Worm (Caenorhabditis elegans) whole organism, midembryonic: ENCODE data around the gene F18E9.8.

ENCODE experiments used
- T22C8.4 ChIP-seq: fragments of 200-800 bp; sonication (Bioruptor generic); IDR thresholded peaks from 2 replicates; pipeline ENCODE4 v1.3.6; 2022; ENCODE audit warnings: missing genetic modification characterization, missing compliant biosample characterization
- cog-1 ChIP-seq: sonication (generic microtip); optimal IDR thresholded peaks from 2 replicates; lab custom pipeline; 2016; ENCODE audit warnings: missing genetic modification characterization, missing compliant biosample characterization
- flt-1 ChIP-seq: fragments of 200-800 bp; sonication (Bioruptor generic); IDR thresholded peaks from 2 replicates; pipeline ENCODE4 v1.3.6; 2022; ENCODE audit warnings: missing genetic modification characterization, missing compliant biosample characterization
- klf-2 ChIP-seq: fragments of 200-800 bp; sonication (Bioruptor generic); conservative IDR thresholded peaks from 2 replicates; pipeline ENCODE4 v1.3.6; 2022; ENCODE audit warnings: missing genetic modification reagents, missing genetic modification characterization, missing compliant biosample characterization
- med-1 ChIP-seq: sonication (generic microtip); optimal IDR thresholded peaks from 2 replicates; lab custom pipeline; 2017; ENCODE audit warnings: missing genetic modification characterization, mild to moderate bottlenecking, missing compliant biosample characterization, antibody characterized with exemption, missing genetic modification reagents; ENCODE audit not compliant: insufficient read depth
- ref-1 ChIP-seq: fragments of 200-800 bp; sonication (Bioruptor generic); conservative IDR thresholded peaks from 2 replicates; pipeline ENCODE4 v1.3.6; 2022; ENCODE audit warnings: missing genetic modification reagents, missing genetic modification characterization, missing compliant biosample characterization
- tab-1 ChIP-seq: fragments of 200-800 bp; sonication (Bioruptor generic); IDR thresholded peaks from 2 replicates; pipeline ENCODE4 v1.3.6; 2022; ENCODE audit warnings: missing genetic modification characterization, missing compliant biosample characterization
- ztf-23 ChIP-seq: fragments of 200-800 bp; sonication (Bioruptor generic); IDR thresholded peaks from 2 replicates; pipeline ENCODE4 v1.3.6; 2022; ENCODE audit warnings: missing genetic modification reagents, missing genetic modification characterization, missing compliant biosample characterization
- ztf-29 ChIP-seq: fragments of 200-800 bp; sonication (Bioruptor generic); IDR thresholded peaks from 2 replicates; pipeline ENCODE4 v1.3.6; 2022; ENCODE audit warnings: missing genetic modification reagents, missing genetic modification characterization, missing compliant biosample characterization

The F18E9.8 gene

DNA sequence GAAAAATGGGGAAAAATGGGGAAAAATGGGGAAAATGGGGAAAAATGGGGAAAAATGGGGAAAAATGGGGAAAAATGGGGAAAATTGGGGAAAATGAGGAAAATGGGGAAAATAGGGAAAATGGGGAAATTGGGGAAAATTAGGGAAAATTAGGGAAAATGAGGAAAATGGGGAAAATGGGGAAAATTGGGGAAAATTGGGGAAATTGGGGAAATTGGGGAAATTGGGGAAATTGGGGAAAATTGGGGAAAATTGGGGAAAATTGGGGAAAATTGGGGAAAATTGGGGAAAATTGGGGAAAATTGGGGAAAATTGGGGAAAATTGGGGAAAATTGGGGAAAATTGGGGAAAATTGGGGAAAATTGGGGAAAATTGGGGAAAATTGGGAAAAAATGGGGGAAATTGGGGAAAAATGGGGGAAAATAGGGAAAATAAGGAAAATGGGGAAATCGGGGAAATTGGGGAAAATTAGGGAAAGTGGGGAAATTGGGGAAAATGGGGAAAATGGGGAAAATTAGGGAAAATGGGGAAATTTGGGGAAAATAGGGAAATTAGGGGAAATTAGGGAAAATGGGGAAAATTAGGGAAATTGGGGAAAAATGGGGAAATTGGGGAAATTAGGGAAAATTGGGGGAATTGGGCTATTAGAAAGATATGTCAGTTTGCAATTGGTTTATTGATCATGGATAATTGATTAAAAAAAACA is 21.5 kb upstream of the F18E9.8 start:
- TF ChIP-seq cog-1 (no peak), ztf-23 (GFP tag; lab: Robert Waterston, UW) (peak; percentile 81), flt-1 (GFP tag; lab: Robert Waterston, UW) (peak; percentile 56), klf-2 (GFP tag; lab: Robert Waterston, UW) (peak; percentile 74), tab-1 (0 out of 2 replicates have a peak, but pooled peaks have one; percentile 6), ref-1 (GFP tag; lab: Robert Waterston, UW) (0 out of 2 replicates have a peak, but pooled peaks have one; percentile 7), med-1 (GFP tag; lab: Kevin White, UChicago) (no peak), T22C8.4 (GFP tag; lab: Robert Waterston, UW) (peak; percentile 9; the same call in 1 of the 2 replicates), ztf-29 (peak; percentile 51; the same call in 1 of the 2 replicates)

DNA sequence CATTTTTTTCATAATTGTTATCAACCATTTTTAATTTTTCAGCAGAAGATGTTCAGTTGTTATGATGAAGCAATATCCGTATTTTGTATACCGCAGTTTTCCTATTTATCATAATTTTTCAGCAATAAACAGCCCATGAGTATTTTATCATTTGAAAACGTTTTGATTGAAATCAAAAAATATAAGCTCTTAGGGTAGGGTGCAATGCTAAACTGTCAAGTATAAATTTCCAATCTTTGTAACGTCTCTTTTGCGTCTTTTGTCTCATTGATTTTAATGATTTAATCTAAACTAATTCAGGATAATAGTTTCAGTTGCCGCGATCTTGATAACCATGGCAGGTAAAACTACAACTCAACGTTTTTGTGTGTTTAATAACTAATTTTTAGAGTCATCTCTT is 19.9 kb upstream of the F18E9.8 start, which contains the start of gene F18E9.1:
TSS of gene F18E9.1 (plus strand) at position 301 of the 400 bp plus-strand sequence.
- TF ChIP-seq cog-1: no peak
- no peak for TF ChIP-seq klf-2 (GFP tag; lab: Robert Waterston, UW)
- TF ChIP-seq ztf-29: no peak
- TF ChIP-seq med-1 (GFP tag; lab: Kevin White, UChicago): no peak
- no peak for TF ChIP-seq flt-1 (GFP tag; lab: Robert Waterston, UW)
- TF ChIP-seq ztf-23 (GFP tag; lab: Robert Waterston, UW): no peak
- TF ChIP-seq T22C8.4 (GFP tag; lab: Robert Waterston, UW): no peak
- no peak for TF ChIP-seq tab-1
- TF ChIP-seq ref-1 (GFP tag; lab: Robert Waterston, UW): no peak

DNA sequence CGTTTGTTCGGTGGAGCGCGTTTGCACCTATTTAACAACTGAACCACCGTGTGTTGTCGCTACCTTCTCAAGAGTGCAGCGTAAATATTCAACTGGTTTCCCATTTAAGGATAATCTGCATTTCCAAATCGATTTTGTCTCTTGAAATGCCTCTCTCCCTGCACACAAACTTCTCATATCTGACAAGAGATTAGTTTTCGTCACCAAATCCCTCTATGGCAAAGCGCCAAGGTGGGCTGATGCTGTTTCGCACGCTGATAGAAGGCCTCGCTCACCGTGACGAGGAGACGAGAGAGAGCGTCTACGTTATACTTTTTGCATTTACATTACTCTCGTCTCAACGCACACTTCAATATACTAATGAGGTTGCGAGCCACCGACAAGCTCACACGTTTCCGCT is 18.4 kb upstream of the F18E9.8 start:
- no peak for TF ChIP-seq T22C8.4 (GFP tag; lab: Robert Waterston, UW)
- TF ChIP-seq flt-1 (GFP tag; lab: Robert Waterston, UW): no peak
- no peak for TF ChIP-seq klf-2 (GFP tag; lab: Robert Waterston, UW)
- no peak for TF ChIP-seq tab-1
- no peak for TF ChIP-seq cog-1
- TF ChIP-seq ztf-29: no peak
- no peak for TF ChIP-seq ref-1 (GFP tag; lab: Robert Waterston, UW)
- no peak for TF ChIP-seq ztf-23 (GFP tag; lab: Robert Waterston, UW)
- no peak for TF ChIP-seq med-1 (GFP tag; lab: Kevin White, UChicago)

DNA sequence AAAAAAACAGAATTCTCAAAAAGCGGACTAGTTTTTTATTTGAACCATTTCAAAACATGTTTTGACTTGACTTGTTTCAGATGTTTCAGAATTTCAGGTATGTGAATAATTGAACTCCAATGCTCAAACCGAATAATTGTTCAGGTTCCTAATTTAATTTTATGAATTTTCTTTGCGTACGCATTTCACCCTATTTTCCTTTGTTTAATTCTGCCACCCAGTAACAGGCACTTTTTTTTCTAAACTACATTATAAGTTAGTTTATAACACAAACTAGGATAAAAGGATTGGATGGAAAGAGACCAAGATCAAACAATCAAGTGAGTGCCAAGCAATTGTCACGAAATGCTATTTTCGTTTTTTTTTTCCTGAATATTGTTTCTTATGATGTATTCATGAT is 17.1 kb upstream of the F18E9.8 start:
- TF ChIP-seq cog-1 (no peak), ztf-23 (GFP tag; lab: Robert Waterston, UW) (no peak), flt-1 (GFP tag; lab: Robert Waterston, UW) (no peak), med-1 (GFP tag; lab: Kevin White, UChicago) (no peak), klf-2 (GFP tag; lab: Robert Waterston, UW) (no peak), T22C8.4 (GFP tag; lab: Robert Waterston, UW) (no peak), ztf-29 (no peak), ref-1 (GFP tag; lab: Robert Waterston, UW) (no peak), tab-1 (no peak)

DNA sequence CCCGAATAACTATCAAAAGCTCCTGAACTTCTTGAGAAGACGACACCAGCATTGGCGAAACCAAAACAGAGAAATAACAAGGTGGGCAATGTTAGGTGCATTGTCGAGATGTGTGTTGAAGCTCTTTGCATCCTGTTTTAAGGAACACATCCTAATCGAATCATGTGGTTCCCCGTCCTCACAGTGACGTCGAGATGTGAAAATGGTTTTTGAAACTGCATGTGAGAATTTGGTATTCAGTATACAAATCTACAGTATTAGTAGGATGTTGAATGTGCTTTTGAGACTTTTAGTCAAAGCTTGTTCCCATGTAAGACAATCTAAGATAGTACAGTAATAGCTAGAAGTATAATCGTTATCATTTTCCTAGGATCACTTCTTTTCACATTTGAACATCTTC is 16.3 kb upstream of the F18E9.8 start, which contains the start of gene F18E9.7:
TSS of gene F18E9.7 (minus strand) at position 101 of the 400 bp plus-strand sequence.
- no peak for TF ChIP-seq ztf-23 (GFP tag; lab: Robert Waterston, UW)

DNA sequence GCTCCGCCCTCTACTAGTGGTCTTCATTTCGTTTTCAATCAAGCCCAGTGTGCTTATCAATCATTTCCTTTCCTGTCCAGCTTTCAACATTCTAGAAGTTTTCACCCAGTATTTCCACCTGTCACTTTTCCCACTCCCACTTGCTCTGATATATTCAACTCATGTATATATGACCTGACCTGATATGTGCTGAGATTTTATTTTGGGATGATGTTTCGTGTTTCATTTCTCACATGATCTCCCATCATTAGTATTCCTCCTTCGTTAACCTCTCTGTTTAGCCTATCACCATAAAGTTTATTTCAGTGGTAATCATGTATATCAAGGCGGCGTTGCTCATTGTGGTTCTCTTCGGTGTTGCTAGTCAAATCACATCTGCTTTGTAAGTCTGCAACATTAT is 11.5 kb upstream of the F18E9.8 start, which contains the start of gene nlp-7:
TSS of gene nlp-7 (plus strand) at position 301 of the 400 bp plus-strand sequence.
- TF ChIP-seq med-1 (GFP tag; lab: Kevin White, UChicago): no peak
- TF ChIP-seq ref-1 (GFP tag; lab: Robert Waterston, UW): no peak
- no peak for TF ChIP-seq ztf-29
- no peak for TF ChIP-seq T22C8.4 (GFP tag; lab: Robert Waterston, UW)
- TF ChIP-seq ztf-23 (GFP tag; lab: Robert Waterston, UW): no peak

DNA sequence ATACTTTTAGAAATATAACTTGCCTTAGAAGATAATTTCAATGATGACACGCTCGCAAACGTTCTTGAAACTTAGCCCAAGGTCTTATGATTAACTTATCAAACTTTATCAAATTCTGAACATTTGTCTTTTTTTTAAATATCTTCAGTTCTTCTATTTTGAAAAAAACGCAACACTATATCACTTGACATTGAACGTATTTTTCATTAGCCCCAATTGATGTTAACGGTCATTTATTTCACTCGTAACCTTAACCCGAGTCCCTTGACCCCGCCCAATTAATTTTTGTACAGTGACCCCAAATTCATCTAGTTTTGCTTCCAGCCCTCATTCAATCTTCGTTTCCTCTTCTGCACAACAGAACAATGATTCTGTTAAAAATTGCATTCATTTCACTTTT is 4.5 kb upstream of the F18E9.8 start, which contains the start of gene F18E9.3:
TSS of gene F18E9.3 (plus strand) at position 311 of the 400 bp plus-strand sequence.
- no peak for TF ChIP-seq ztf-29
- no peak for TF ChIP-seq T22C8.4 (GFP tag; lab: Robert Waterston, UW)
- no peak for TF ChIP-seq cog-1
- TF ChIP-seq flt-1 (GFP tag; lab: Robert Waterston, UW): no peak
- TF ChIP-seq tab-1: no peak
- TF ChIP-seq ref-1 (GFP tag; lab: Robert Waterston, UW): no peak
- no peak for TF ChIP-seq med-1 (GFP tag; lab: Kevin White, UChicago)
- no peak for TF ChIP-seq klf-2 (GFP tag; lab: Robert Waterston, UW)
- no peak for TF ChIP-seq ztf-23 (GFP tag; lab: Robert Waterston, UW)

DNA sequence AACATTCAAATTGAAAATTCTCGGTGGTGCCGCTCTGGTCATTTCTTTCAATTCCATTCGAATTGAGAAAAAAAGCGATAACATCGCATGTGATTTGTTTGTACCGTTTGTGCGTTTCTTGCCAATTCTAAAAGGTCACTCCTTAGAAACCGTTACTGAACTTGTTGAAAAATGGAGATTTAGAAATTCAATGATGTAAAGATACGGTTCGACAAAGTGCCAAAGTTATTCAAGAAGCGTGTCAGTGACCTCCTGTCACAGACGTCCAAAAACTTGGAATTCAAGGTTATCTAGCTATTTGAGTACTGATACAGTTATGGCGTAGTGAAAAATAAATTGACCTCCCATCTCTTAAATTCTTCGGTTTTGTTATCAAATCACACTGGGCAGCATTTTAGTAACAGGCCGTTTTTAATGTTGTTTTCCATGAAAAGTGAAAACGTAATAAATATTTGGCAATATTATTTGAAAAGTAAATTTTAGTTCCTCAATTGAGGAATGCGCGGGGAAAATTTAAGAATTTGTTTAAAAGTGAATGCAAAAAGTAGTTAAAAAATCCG is 3.6 kb upstream of the F18E9.8 start:
- TF ChIP-seq tab-1 (no peak), flt-1 (GFP tag; lab: Robert Waterston, UW) (no peak)

DNA sequence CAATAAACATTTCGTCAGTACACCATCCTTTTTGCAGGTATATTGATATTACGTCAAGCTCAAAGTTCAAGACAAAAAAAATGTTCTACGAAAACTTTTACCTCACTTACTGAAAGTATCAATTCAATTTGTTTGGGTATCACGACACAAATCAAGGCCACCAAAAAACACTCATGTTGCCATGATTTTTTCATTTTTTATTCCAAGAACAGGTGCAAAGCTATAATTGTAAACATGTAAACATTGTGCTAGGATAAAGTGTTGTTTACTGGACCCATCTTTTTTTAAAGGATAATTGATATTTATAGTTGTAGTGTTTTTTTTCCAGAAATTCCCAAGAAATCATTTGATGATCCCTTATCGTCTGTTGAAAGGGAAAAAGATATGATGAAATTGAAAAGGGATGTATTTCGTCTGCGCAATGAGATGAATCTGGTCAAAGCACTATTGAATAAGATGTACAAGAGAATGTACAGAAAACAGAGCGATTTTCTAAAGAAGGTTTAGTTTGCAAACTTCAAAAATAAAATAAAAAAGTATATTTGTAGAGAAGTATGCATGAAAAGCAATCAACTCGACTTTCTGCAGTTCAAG is 1.5 kb upstream of the F18E9.8 start:
- no peak for TF ChIP-seq cog-1

DNA sequence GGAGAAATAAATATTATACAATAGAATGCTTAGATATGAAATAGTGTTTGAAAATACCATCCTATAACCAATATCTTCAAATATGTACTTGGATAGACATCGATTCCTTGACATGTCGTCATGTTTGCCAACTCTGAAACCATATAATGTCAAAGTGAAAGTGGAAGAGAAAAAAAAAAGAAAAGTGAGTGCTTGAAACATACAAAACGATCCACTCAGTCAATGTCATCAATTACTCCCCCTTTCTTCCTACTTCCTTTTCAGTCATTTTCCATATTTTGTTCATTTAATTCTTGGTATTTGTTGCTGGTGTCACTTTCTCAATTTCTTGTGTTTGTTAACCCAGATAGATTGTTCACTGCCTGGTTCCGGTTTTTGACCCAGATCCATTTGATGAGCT is 1.1 kb downstream of the F18E9.8 start, which contains the start of gene F18E9.4:
TSS of gene F18E9.4 (plus strand) at position 301 of the 400 bp plus-strand sequence.
- TF ChIP-seq ref-1 (GFP tag; lab: Robert Waterston, UW) (no peak), cog-1 (no peak), tab-1 (no peak), T22C8.4 (GFP tag; lab: Robert Waterston, UW) (no peak), klf-2 (GFP tag; lab: Robert Waterston, UW) (no peak), flt-1 (GFP tag; lab: Robert Waterston, UW) (no peak), ztf-23 (GFP tag; lab: Robert Waterston, UW) (no peak), ztf-29 (no peak), med-1 (GFP tag; lab: Kevin White, UChicago) (no peak)
